Fruit fly (Drosophila melanogaster): ENCODE results near the gene CG7568.

CG7568 gene

dm6 chr3R:29600762-29601161 lies at the start of gene CG7568:
Gene CG7568, minus strand, starts transcription at chr3R:29600862.
- TF ChIP-seq cnc (optimal IDR thresholded peaks at IDR 0.05): no peak
- TF ChIP-seq CG11617 (GFP tag; optimal IDR thresholded peaks at IDR 0.05): no peak
- TF ChIP-seq pad (GFP tag; optimal IDR thresholded peaks at IDR 0.05): no peak
- no peak for TF ChIP-seq CG33017 (tag; optimal IDR thresholded peaks at IDR 0.05)
- no peak for TF ChIP-seq CG1620 (GFP tag; optimal IDR thresholded peaks at IDR 0.05)
- TF ChIP-seq Hr96 (GFP tag; optimal IDR thresholded peaks at IDR 0.05): no peak
- no peak for TF ChIP-seq kay (GFP tag; ENCODE audit: borderline replicate concordance)
- no peak for TF ChIP-seq ovo (GFP tag; optimal IDR thresholded peaks at IDR 0.05)

- TF ChIP-seq toe (GFP tag; optimal IDR thresholded peaks at IDR 0.05) (peak; percentile 7), tj (GFP tag; optimal IDR thresholded peaks at IDR 0.05) (no peak)
Observed at dm6 chr3R:29625883-29626282, 25.2 kb upstream of the CG7568 start.

- TF ChIP-seq cnc (optimal IDR thresholded peaks at IDR 0.05) (no peak), CG12768 (GFP tag; optimal IDR thresholded peaks at IDR 0.05) (no peak), Hr96 (GFP tag; optimal IDR thresholded peaks at IDR 0.05) (peak; percentile 34), ovo (GFP tag; optimal IDR thresholded peaks at IDR 0.05) (no peak), toe (GFP tag; optimal IDR thresholded peaks at IDR 0.05) (no peak), tj (GFP tag; optimal IDR thresholded peaks at IDR 0.05) (no peak), CG33017 (tag; optimal IDR thresholded peaks at IDR 0.05) (no peak), CG11617 (GFP tag; optimal IDR thresholded peaks at IDR 0.05) (no peak), Clk (GFP tag; optimal IDR thresholded peaks at IDR 0.05) (no peak), kay (GFP tag; ENCODE audit: borderline replicate concordance) (peak; percentile 20)
Observed at dm6 chr3R:29620712-29621479, 20.2 kb upstream of the CG7568 start.

- TF ChIP-seq Mnt (GFP tag; optimal IDR thresholded peaks at IDR 0.05) (peak; percentile 82), CG5204 (GFP tag; optimal IDR thresholded peaks at IDR 0.05) (peak; percentile 84), CG1620 (GFP tag; optimal IDR thresholded peaks at IDR 0.05) (peak; percentile 78), ovo (GFP tag; optimal IDR thresholded peaks at IDR 0.05) (peak; percentile 80), tj (GFP tag; optimal IDR thresholded peaks at IDR 0.05) (peak; percentile 88), CG14711 (tag; optimal IDR thresholded peaks at IDR 0.05) (peak; percentile 100), kay (GFP tag; ENCODE audit: borderline replicate concordance) (no peak), Clk (GFP tag; optimal IDR thresholded peaks at IDR 0.05) (peak; percentile 96), toe (GFP tag; optimal IDR thresholded peaks at IDR 0.05) (peak; percentile 93), Crg-1 (GFP tag; optimal IDR thresholded peaks at IDR 0.05) (peak; percentile 93), cnc (optimal IDR thresholded peaks at IDR 0.05) (no peak), pad (GFP tag; optimal IDR thresholded peaks at IDR 0.05) (peak; percentile 91), CG7045 (GFP tag; optimal IDR thresholded peaks at IDR 0.05) (peak; percentile 99), bab1 (GFP tag; optimal IDR thresholded peaks at IDR 0.05) (peak; percentile 98), cic (GFP tag; optimal IDR thresholded peaks at IDR 0.05) (peak; percentile 71), CG33017 (tag; optimal IDR thresholded peaks at IDR 0.05) (peak; percentile 97), Hr96 (GFP tag; optimal IDR thresholded peaks at IDR 0.05) (peak; percentile 73), CG12768 (GFP tag; optimal IDR thresholded peaks at IDR 0.05) (peak; percentile 98), CG11617 (GFP tag; optimal IDR thresholded peaks at IDR 0.05) (peak; percentile 97), CG7101 (tag; optimal IDR thresholded peaks at IDR 0.05) (peak; percentile 98)
Observed at dm6 chr3R:29618515-29619157, 18.0 kb upstream of the CG7568 start, which contains the start of gene CG1907. Gene CG1907, plus strand, starts transcription at chr3R:29619065.

dm6 chr3R:29617709-29618212 lies 17.1 kb upstream of the CG7568 start:
- TF ChIP-seq CG12768 (GFP tag; optimal IDR thresholded peaks at IDR 0.05) (no peak), pad (GFP tag; optimal IDR thresholded peaks at IDR 0.05) (no peak), bab1 (GFP tag; optimal IDR thresholded peaks at IDR 0.05) (no peak), Mnt (GFP tag; optimal IDR thresholded peaks at IDR 0.05) (no peak), CG33017 (tag; optimal IDR thresholded peaks at IDR 0.05) (no peak), Crg-1 (GFP tag; optimal IDR thresholded peaks at IDR 0.05) (no peak), kay (GFP tag; ENCODE audit: borderline replicate concordance) (no peak), cic (GFP tag; optimal IDR thresholded peaks at IDR 0.05) (no peak)

dm6 chr3R:29617197-29617596 lies 16.5 kb upstream of the CG7568 start:
- TF ChIP-seq kay (GFP tag; ENCODE audit: borderline replicate concordance) (no peak), bab1 (GFP tag; optimal IDR thresholded peaks at IDR 0.05) (no peak), CG5204 (GFP tag; optimal IDR thresholded peaks at IDR 0.05) (no peak)

- TF ChIP-seq CG7045 (GFP tag; optimal IDR thresholded peaks at IDR 0.05): no peak
- no peak for TF ChIP-seq kay (GFP tag; ENCODE audit: borderline replicate concordance)
- no peak for TF ChIP-seq cnc (optimal IDR thresholded peaks at IDR 0.05)
- TF ChIP-seq Clk (GFP tag; optimal IDR thresholded peaks at IDR 0.05): no peak
- TF ChIP-seq CG5204 (GFP tag; optimal IDR thresholded peaks at IDR 0.05): no peak
- no peak for TF ChIP-seq toe (GFP tag; optimal IDR thresholded peaks at IDR 0.05)
- no peak for TF ChIP-seq ovo (GFP tag; optimal IDR thresholded peaks at IDR 0.05)
- no peak for TF ChIP-seq CG33017 (tag; optimal IDR thresholded peaks at IDR 0.05)
- TF ChIP-seq Hr96 (GFP tag; optimal IDR thresholded peaks at IDR 0.05): no peak
- no peak for TF ChIP-seq Mnt (GFP tag; optimal IDR thresholded peaks at IDR 0.05)
- no peak for TF ChIP-seq cic (GFP tag; optimal IDR thresholded peaks at IDR 0.05)
- no peak for TF ChIP-seq CG1620 (GFP tag; optimal IDR thresholded peaks at IDR 0.05)
- TF ChIP-seq CG11617 (GFP tag; optimal IDR thresholded peaks at IDR 0.05): no peak
- no peak for TF ChIP-seq Crg-1 (GFP tag; optimal IDR thresholded peaks at IDR 0.05)
- TF ChIP-seq CG12768 (GFP tag; optimal IDR thresholded peaks at IDR 0.05): no peak
Observed at dm6 chr3R:29610958-29611357, 10.3 kb upstream of the CG7568 start.

Measured in whole organism, adult.